Fruit fly (Drosophila melanogaster) whole organism: ENCODE results near the gene Svip.

ENCODE experiments used
- psq ChIP-seq: fragments of >200 bp; optimal IDR thresholded peaks from 2 replicates; lab custom pipeline; 2017
- usp ChIP-seq: fragments of >200 bp; optimal IDR thresholded peaks from 2 replicates; lab custom pipeline; 2017; ENCODE audit warnings: missing biosample characterization, missing genetic modification characterization, mixed read lengths

DNA sequence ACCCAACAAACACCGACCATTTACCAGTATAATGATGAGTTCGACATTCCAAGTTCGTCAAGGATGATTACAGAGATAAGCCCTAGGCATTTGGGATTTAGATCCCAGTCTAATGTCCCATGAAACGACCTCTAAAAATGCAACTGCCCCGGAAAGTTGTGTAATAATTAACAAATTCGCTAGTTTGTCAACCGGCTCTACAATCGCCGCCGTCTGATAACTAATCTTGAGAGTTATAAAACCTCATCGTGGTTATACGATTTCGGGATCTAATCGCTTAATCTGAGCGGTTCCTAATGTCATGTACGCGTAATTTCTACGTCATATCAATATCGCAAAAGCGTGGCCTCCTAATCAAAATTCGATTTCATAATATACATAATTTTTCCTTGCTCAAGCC lies 3.2 kb upstream of the Svip start:
- TF ChIP-seq psq (lab: Kevin White, UChicago) (no peak), usp (GFP tag; lab: Kevin White, UChicago) (no peak)
